Worm (Caenorhabditis elegans): ENCODE measurements around the gene srv-4.

The srv-4 gene

ce11 chrIV:4270925-4271324 is 17.3 kb downstream of the srv-4 start, which contains the start of gene F36A4.2:
Gene F36A4.2 (plus strand): TSS chrIV:4271225.
- no peak for TF ChIP-seq ceh-63 (GFP tag; optimal IDR thresholded peaks at IDR 0.05)
- no peak for TF ChIP-seq irx-1 (tag; optimal IDR thresholded peaks at IDR 0.05)
- TF ChIP-seq nhr-77 (tag; optimal IDR thresholded peaks at IDR 0.05) = no peak
- no peak for TF ChIP-seq ceh-8 (GFP tag; optimal IDR thresholded peaks at IDR 0.05)
- TF ChIP-seq skn-1 (tag; optimal IDR thresholded peaks at IDR 0.05) = no peak
- no peak for TF ChIP-seq nhr-237 (tag; optimal IDR thresholded peaks at IDR 0.05)
- no peak for TF ChIP-seq unc-86 (tag; optimal IDR thresholded peaks at IDR 0.05)
- no peak for TF ChIP-seq sptf-1 (tag; optimal IDR thresholded peaks at IDR 0.05)
- no peak for TF ChIP-seq ztf-4 (tag; optimal IDR thresholded peaks at IDR 0.05)
- no peak for TF ChIP-seq nhr-84 (tag; optimal IDR thresholded peaks at IDR 0.05)

DNA sequence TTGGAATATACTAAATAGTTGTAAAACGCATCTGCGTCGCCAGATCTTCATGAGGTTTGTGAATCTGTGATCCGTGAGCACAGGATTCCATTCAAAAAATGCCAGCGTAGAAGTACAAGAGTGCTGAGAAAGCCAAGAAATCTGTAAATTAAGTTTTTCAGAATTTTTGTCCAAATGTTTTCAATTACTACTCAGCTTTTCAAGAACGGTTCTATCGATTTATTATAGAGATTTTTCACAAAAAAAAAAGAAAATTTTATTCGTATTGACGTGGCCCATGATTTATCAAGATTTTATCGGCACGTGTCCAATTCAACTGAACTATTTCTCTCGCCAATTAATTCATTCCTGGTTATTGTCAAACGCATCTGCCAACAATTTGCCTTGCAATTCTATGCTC is 18.9 kb downstream of the srv-4 start, which contains the start of gene F36A4.3:
F36A4.3 (plus strand) TSS at position 301 of the 400 bp plus-strand sequence.
- no peak for TF ChIP-seq lin-39 (tag; optimal IDR thresholded peaks at IDR 0.05)
- TF ChIP-seq ceh-63 (GFP tag; optimal IDR thresholded peaks at IDR 0.05) = no peak
- no peak for TF ChIP-seq elt-2 (tag; optimal IDR thresholded peaks at IDR 0.05)
- no peak for TF ChIP-seq ceh-90 (tag; optimal IDR thresholded peaks at IDR 0.05)
- TF ChIP-seq elt-3 (tag; optimal IDR thresholded peaks at IDR 0.05) = no peak
- no peak for TF ChIP-seq zip-4 (GFP tag; optimal IDR thresholded peaks at IDR 0.05)
- no peak for TF ChIP-seq snu-23 (GFP tag; optimal IDR thresholded peaks at IDR 0.05)
- TF ChIP-seq lin-35 (GFP tag; optimal IDR thresholded peaks at IDR 0.05) = no peak
- TF ChIP-seq lin-14 (GFP tag; optimal IDR thresholded peaks at IDR 0.05) = no peak
- no peak for TF ChIP-seq nhr-90 (tag; optimal IDR thresholded peaks at IDR 0.05; ENCODE audit: poor library complexity)
- TF ChIP-seq egl-27 (tag; optimal IDR thresholded peaks at IDR 0.05) = no peak
- no peak for TF ChIP-seq nhr-76 (tag; optimal IDR thresholded peaks at IDR 0.05)
- no peak for TF ChIP-seq hlh-4 (tag; optimal IDR thresholded peaks at IDR 0.05)
- no peak for TF ChIP-seq lsy-2 (tag; optimal IDR thresholded peaks at IDR 0.05)
- TF ChIP-seq sup-37 (GFP tag; optimal IDR thresholded peaks at IDR 0.05) = no peak
- TF ChIP-seq rnt-1 (tag; optimal IDR thresholded peaks at IDR 0.05) = no peak
- no peak for TF ChIP-seq ceh-88 (GFP tag; IDR thresholded peaks at IDR 0.05)
- TF ChIP-seq alr-1 (tag; optimal IDR thresholded peaks at IDR 0.05; ENCODE audit: borderline replicate concordance) = no peak
- no peak for TF ChIP-seq lir-3 (tag; optimal IDR thresholded peaks at IDR 0.05; ENCODE audit: poor library complexity)
- no peak for TF ChIP-seq hlh-17 (GFP tag; optimal IDR thresholded peaks at IDR 0.05; ENCODE audit: borderline replicate concordance)

DNA sequence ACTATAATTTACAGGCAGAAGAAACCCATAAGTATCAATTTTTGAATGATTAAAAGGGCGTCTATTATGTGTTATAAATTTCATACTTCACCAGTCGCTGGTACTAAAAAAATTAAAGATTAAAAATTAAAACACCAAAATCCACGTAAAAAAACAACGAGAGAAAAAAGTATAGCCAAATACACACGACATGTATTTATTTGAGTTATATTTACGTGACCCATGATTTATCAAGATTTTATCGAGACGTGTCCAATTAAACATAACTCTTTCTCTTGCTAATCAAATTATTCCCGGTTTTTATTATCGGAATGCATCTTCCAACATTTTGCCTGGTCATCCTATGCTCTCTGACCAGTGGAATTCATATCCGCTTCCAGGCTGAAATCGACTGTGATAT is 20.9 kb downstream of the srv-4 start, which contains the start of gene F36A4.4:
F36A4.4 (plus strand) TSS at position 301 of the 400 bp plus-strand sequence.
- TF ChIP-seq zip-4 (GFP tag; optimal IDR thresholded peaks at IDR 0.05) = no peak
- no peak for TF ChIP-seq efl-3 (GFP tag; optimal IDR thresholded peaks at IDR 0.05)
- no peak for TF ChIP-seq egl-27 (tag; optimal IDR thresholded peaks at IDR 0.05)
- TF ChIP-seq dpl-1 (GFP tag; optimal IDR thresholded peaks at IDR 0.05) = no peak
- TF ChIP-seq C16A3.4 (tag; optimal IDR thresholded peaks at IDR 0.05) = no peak
- TF ChIP-seq lir-3 (tag; optimal IDR thresholded peaks at IDR 0.05; ENCODE audit: poor library complexity) = no peak
- TF ChIP-seq fkh-8 (tag; optimal IDR thresholded peaks at IDR 0.05) = no peak

ce11 chrIV:4265951-4266350 is 22.3 kb downstream of the srv-4 start:
- TF ChIP-seq fkh-4 (tag; optimal IDR thresholded peaks at IDR 0.05; ENCODE audit: borderline replicate concordance) (no peak), mef-2 (tag; optimal IDR thresholded peaks at IDR 0.05) (no peak), snpc-4 (tag; optimal IDR thresholded peaks at IDR 0.05) (peak; percentile 63), pag-3 (tag; optimal IDR thresholded peaks at IDR 0.05; ENCODE audit: borderline replicate concordance, insufficient read depth) (no peak), nhr-85 (tag) (peak; percentile 37)
